Fruit fly (Drosophila melanogaster) whole organism, prepupa: ENCODE data around the gene Dci.
A peak's percentile ranks its signal among the peaks of the same experiment; 100 is the strongest.

Experiments
- Blimp-1 ChIP-seq: fragments of 200-800 bp; sonication (Bioruptor generic); optimal IDR thresholded peaks from 3 replicates; lab custom pipeline; 2017; ENCODE audit warnings: missing biosample characterization, missing genetic modification characterization, mild to moderate bottlenecking, moderate library complexity, missing genetic modification reagents
- CG11294 ChIP-seq: fragments of 200-800 bp; sonication (Bioruptor generic); IDR thresholded peaks from 2 replicates; pipeline ENCODE4 v1.3.6; 2022; ENCODE audit warnings: missing biosample characterization, missing genetic modification characterization
- CG11762 ChIP-seq: fragments of 200-800 bp; sonication (Bioruptor generic); optimal IDR thresholded peaks from 3 replicates; lab custom pipeline; 2016; ENCODE audit warnings: missing biosample characterization, missing genetic modification characterization; ENCODE audit not compliant: insufficient read depth
- CG11902 ChIP-seq: fragments of 200-800 bp; sonication (Bioruptor generic); optimal IDR thresholded peaks from 3 replicates; lab custom pipeline; 2016; ENCODE audit warnings: missing biosample characterization, missing genetic modification characterization
- CG6163 ChIP-seq: fragments of 200-800 bp; sonication (Bioruptor generic); IDR thresholded peaks from 3 replicates; pipeline ENCODE4 v1.3.6; 2022; ENCODE audit warnings: missing biosample characterization, missing genetic modification characterization
- CG8632 ChIP-seq: fragments of 200-800 bp; sonication (Bioruptor generic); optimal IDR thresholded peaks from 3 replicates; lab custom pipeline; 2016; ENCODE audit warnings: missing biosample characterization, missing genetic modification characterization
- CG9139 ChIP-seq: fragments of 200-800 bp; sonication (Bioruptor generic); optimal IDR thresholded peaks from 3 replicates; lab custom pipeline; 2017; ENCODE audit warnings: missing biosample characterization, mild to moderate bottlenecking, missing genetic modification characterization
- Eip93F ChIP-seq: fragments of 200-800 bp; sonication (Bioruptor generic); optimal IDR thresholded peaks from 2 replicates; lab custom pipeline; 2016; ENCODE audit warnings: missing biosample characterization, mild to moderate bottlenecking, missing genetic modification characterization
- Ets96B ChIP-seq: fragments of 200-800 bp; optimal IDR thresholded peaks from 2 replicates; lab custom pipeline; 2019; ENCODE audit warnings: missing biosample characterization, mild to moderate bottlenecking, missing genetic modification characterization, moderate library complexity
- Lpt ChIP-seq: fragments of 200-800 bp; sonication (Bioruptor generic); optimal IDR thresholded peaks from 3 replicates; lab custom pipeline; 2016; ENCODE audit warnings: missing biosample characterization, missing genetic modification characterization
- Sox102F ChIP-seq: fragments of 200-800 bp; sonication (Bioruptor generic); optimal IDR thresholded peaks from 2 replicates; lab custom pipeline; 2016; ENCODE audit warnings: missing biosample characterization, mild to moderate bottlenecking, missing genetic modification characterization
- Sox14 ChIP-seq: fragments of 200-800 bp; sonication (Bioruptor generic); optimal IDR thresholded peaks from 3 replicates; lab custom pipeline; 2016; ENCODE audit warnings: missing biosample characterization, missing genetic modification characterization
- dac ChIP-seq: fragments of 200-800 bp; sonication (Bioruptor generic); optimal IDR thresholded peaks from 2 replicates; lab custom pipeline; 2017; ENCODE audit warnings: missing biosample characterization, mild to moderate bottlenecking, missing genetic modification characterization
- dsx ChIP-seq: fragments of 200-800 bp; optimal IDR thresholded peaks from 3 replicates; lab custom pipeline; 2019; ENCODE audit warnings: missing biosample characterization, mild to moderate bottlenecking, missing genetic modification characterization, moderate library complexity; ENCODE audit not compliant: poor library complexity, severe bottlenecking

dm6 chr3L:884239-884638 is 33.1 kb downstream of the Dci start:
- TF ChIP-seq CG11902 (GFP tag; lab: Kevin White, UChicago) (peak; percentile 28), CG8632 (GFP tag; lab: Kevin White, UChicago) (no peak), CG9139 (GFP tag; lab: Kevin White, UChicago) (no peak), Sox102F (GFP tag; lab: Kevin White, UChicago) (no peak), Lpt (GFP tag; lab: Kevin White, UChicago) (no peak), CG6163 (GFP tag; lab: Robert Waterston, UW) (0 out of 3 replicates have a peak, but pooled peaks have one; percentile 12), Ets96B (tag; lab: Kevin White, UChicago) (peak; percentile 30), Blimp-1 (GFP tag; lab: Kevin White, UChicago) (no peak), Sox14 (GFP tag; lab: Kevin White, UChicago) (no peak), Eip93F (GFP tag; lab: Kevin White, UChicago) (no peak), dsx (no peak), CG11762 (GFP tag; lab: Kevin White, UChicago) (no peak), dac (GFP tag; lab: Kevin White, UChicago) (no peak), CG11294 (GFP tag; lab: Robert Waterston, UW) (no peak; the same call in 1 of the 2 replicates)
